Fruit fly (Drosophila melanogaster) whole organism, embryonic: ENCODE results near the gene CG4653.

ENCODE experiments used
- C15 ChIP-seq: fragments of 200-800 bp; sonication (Bioruptor generic); IDR thresholded peaks from 3 replicates; pipeline ENCODE4 v1.3.6; 2022; ENCODE audit warnings: missing biosample characterization, missing genetic modification characterization
- CG10274 ChIP-seq: fragments of 200-800 bp; sonication (Bioruptor generic); optimal IDR thresholded peaks from 3 replicates; lab custom pipeline; 2017; ENCODE audit warnings: missing biosample characterization, mild to moderate bottlenecking, missing genetic modification characterization
- CG10321 ChIP-seq: fragments of 200-800 bp; sonication (Bioruptor generic); IDR thresholded peaks from 2 replicates; pipeline ENCODE4 v1.3.6; 2022; ENCODE audit warnings: missing biosample characterization, missing genetic modification characterization
- CG11560 ChIP-seq: fragments of 200-800 bp; sonication (Bioruptor generic); IDR thresholded peaks from 3 replicates; pipeline ENCODE4 v1.3.6; 2022; ENCODE audit warnings: missing biosample characterization, missing genetic modification characterization
- CG12104 ChIP-seq: fragments of 200-800 bp; sonication (Bioruptor generic); optimal IDR thresholded peaks from 3 replicates; lab custom pipeline; 2016; ENCODE audit warnings: missing biosample characterization, missing genetic modification characterization
- CG12299 ChIP-seq: fragments of 200-800 bp; sonication (Bioruptor generic); optimal IDR thresholded peaks from 2 replicates; lab custom pipeline; 2018; ENCODE audit warnings: missing biosample characterization, mild to moderate bottlenecking, missing genetic modification characterization
- CG13624 ChIP-seq: fragments of 200-800 bp; sonication (Bioruptor generic); optimal IDR thresholded peaks from 2 replicates; lab custom pipeline; 2016; ENCODE audit warnings: missing biosample characterization, missing genetic modification characterization
- CG13894 ChIP-seq: fragments of 200-800 bp; sonication (Bioruptor generic); optimal IDR thresholded peaks from 3 replicates; lab custom pipeline; 2018; ENCODE audit warnings: missing biosample characterization, mild to moderate bottlenecking, missing genetic modification characterization, moderate library complexity
- CG14014 ChIP-seq: fragments of 200-800 bp; sonication (Bioruptor generic); IDR thresholded peaks from 2 replicates; pipeline ENCODE4 v1.3.6; 2022; ENCODE audit warnings: missing biosample characterization, missing genetic modification characterization
- CG15514 ChIP-seq: fragments of 200-800 bp; sonication (Bioruptor generic); optimal IDR thresholded peaks from 3 replicates; lab custom pipeline; 2017; ENCODE audit warnings: missing biosample characterization, missing genetic modification characterization, mild to moderate bottlenecking, moderate library complexity, missing genetic modification reagents
- CG15696 ChIP-seq: fragments of 200-800 bp; sonication (Bioruptor generic); optimal IDR thresholded peaks from 2 replicates; lab custom pipeline; 2019; ENCODE audit warnings: missing biosample characterization, mild to moderate bottlenecking, missing genetic modification characterization, moderate library complexity
- CG16779 ChIP-seq: fragments of 200-800 bp; sonication (Bioruptor generic); IDR thresholded peaks from 2 replicates; pipeline ENCODE4 v1.3.6; 2022; ENCODE audit warnings: missing biosample characterization, missing genetic modification characterization
- CG17385 ChIP-seq: fragments of 200-800 bp; sonication (Bioruptor generic); optimal IDR thresholded peaks from 3 replicates; lab custom pipeline; 2018; ENCODE audit warnings: missing biosample characterization, mild to moderate bottlenecking, missing genetic modification characterization
- CG17802 ChIP-seq: fragments of 200-800 bp; sonication (Bioruptor generic); optimal IDR thresholded peaks from 2 replicates; lab custom pipeline; 2018; ENCODE audit warnings: missing biosample characterization, mild to moderate bottlenecking, missing genetic modification characterization, moderate library complexity
- CG2120 ChIP-seq: fragments of 200-800 bp; sonication (Bioruptor generic); optimal IDR thresholded peaks from 3 replicates; lab custom pipeline; 2016; ENCODE audit warnings: missing biosample characterization, missing genetic modification characterization
- CG2202 ChIP-seq: fragments of 200-800 bp; sonication (Bioruptor generic); optimal IDR thresholded peaks from 2 replicates; lab custom pipeline; 2018; ENCODE audit warnings: missing biosample characterization, mild to moderate bottlenecking, missing genetic modification characterization
- CG2678 ChIP-seq: fragments of 200-800 bp; sonication (Bioruptor generic); optimal IDR thresholded peaks from 3 replicates; lab custom pipeline; 2019; ENCODE audit warnings: missing biosample characterization, mild to moderate bottlenecking, missing genetic modification characterization, moderate library complexity
- CG3065 ChIP-seq: fragments of 200-800 bp; sonication (Bioruptor generic); optimal IDR thresholded peaks from 2 replicates; lab custom pipeline; 2016; ENCODE audit warnings: missing biosample characterization, missing genetic modification characterization
- CG4404 ChIP-seq: fragments of 200-800 bp; sonication (Bioruptor generic); IDR thresholded peaks from 2 replicates; pipeline ENCODE4 v1.3.6; 2022; ENCODE audit warnings: missing biosample characterization, missing genetic modification characterization
- CG4820 ChIP-seq: fragments of 200-800 bp; sonication (Bioruptor generic); optimal IDR thresholded peaks from 3 replicates; lab custom pipeline; 2016; ENCODE audit warnings: missing biosample characterization, missing genetic modification characterization
- CG5180 ChIP-seq: fragments of 200-800 bp; sonication (Bioruptor generic); optimal IDR thresholded peaks from 3 replicates; lab custom pipeline; 2017; ENCODE audit warnings: missing biosample characterization, missing genetic modification characterization, mild to moderate bottlenecking, moderate library complexity, missing genetic modification reagents
- CG6689 ChIP-seq: fragments of 200-800 bp; sonication (Bioruptor generic); IDR thresholded peaks from 2 replicates; pipeline ENCODE4 v1.3.6; 2022; ENCODE audit warnings: missing biosample characterization, missing genetic modification characterization
- CG7271 ChIP-seq: fragments of 200-800 bp; sonication (Bioruptor generic); optimal IDR thresholded peaks from 2 replicates; lab custom pipeline; 2018; ENCODE audit warnings: missing biosample characterization, mild to moderate bottlenecking, missing genetic modification characterization, moderate library complexity
- CG8089 ChIP-seq: fragments of 200-800 bp; sonication (Bioruptor generic); optimal IDR thresholded peaks from 3 replicates; lab custom pipeline; 2016; ENCODE audit warnings: missing biosample characterization, missing genetic modification characterization
- Deaf1 ChIP-seq: fragments of 200-800 bp; optimal IDR thresholded peaks from 3 replicates; lab custom pipeline; 2019; ENCODE audit warnings: missing biosample characterization, mild to moderate bottlenecking, missing genetic modification characterization, moderate library complexity
- Dp ChIP-seq: fragments of 200-800 bp; sonication (Bioruptor generic); optimal IDR thresholded peaks from 2 replicates; lab custom pipeline; 2018; ENCODE audit warnings: missing biosample characterization, mild to moderate bottlenecking, missing genetic modification characterization, moderate library complexity
- Dref ChIP-seq: fragments of 200-800 bp; sonication (Bioruptor generic); IDR thresholded peaks from 2 replicates; pipeline ENCODE4 v1.3.6; 2022; ENCODE audit warnings: missing biosample characterization, missing genetic modification characterization
- Eip74EF ChIP-seq, 2 experiments: fragments of 200-800 bp in 1 of 2; fragments of >200 bp in 1 of 2; sonication (Bioruptor generic) in 1 of 2; optimal IDR thresholded peaks; 2 replicates each; lab custom pipeline; 2017 to 2019; ENCODE audit warnings: missing biosample characterization in 2 of 2, missing genetic modification characterization in 2 of 2, mild to moderate bottlenecking in 1 of 2, moderate library complexity in 1 of 2
- Fer2 ChIP-seq: fragments of 200-800 bp; sonication (Bioruptor generic); optimal IDR thresholded peaks from 2 replicates; lab custom pipeline; 2018; ENCODE audit warnings: missing biosample characterization, mild to moderate bottlenecking, missing genetic modification characterization, moderate library complexity
- Gug ChIP-seq: fragments of 200-800 bp; sonication (Bioruptor generic); IDR thresholded peaks from 4 replicates; pipeline ENCODE4 v1.3.6; 2022; ENCODE audit warnings: missing biosample characterization, missing genetic modification characterization
- Hmr ChIP-seq: fragments of 200-800 bp; sonication (Bioruptor generic); optimal IDR thresholded peaks from 3 replicates; lab custom pipeline; 2017; ENCODE audit warnings: mild to moderate bottlenecking, missing biosample characterization, missing genetic modification reagents, missing genetic modification characterization
- MBD-R2 ChIP-seq: fragments of 200-800 bp; sonication (Bioruptor generic); IDR thresholded peaks from 2 replicates; pipeline ENCODE4 v1.3.6; 2022; ENCODE audit warnings: missing biosample characterization, missing genetic modification characterization
- Mad ChIP-seq: fragments of 200-800 bp; sonication (Bioruptor generic); optimal IDR thresholded peaks from 2 replicates; lab custom pipeline; 2016; ENCODE audit warnings: missing biosample characterization, missing genetic modification characterization
- NFAT ChIP-seq: fragments of 200-800 bp; sonication (Bioruptor generic); IDR thresholded peaks from 2 replicates; pipeline ENCODE4 v1.3.6; 2022; ENCODE audit warnings: missing biosample characterization, missing genetic modification characterization
- Nf-YB ChIP-seq: fragments of 200-800 bp; sonication (Bioruptor generic); optimal IDR thresholded peaks from 3 replicates; lab custom pipeline; 2019; ENCODE audit warnings: missing biosample characterization, mild to moderate bottlenecking, missing genetic modification characterization, moderate library complexity
- Spps ChIP-seq: fragments of 200-800 bp; sonication (Bioruptor generic); optimal IDR thresholded peaks from 2 replicates; lab custom pipeline; 2018; ENCODE audit warnings: missing biosample characterization, mild to moderate bottlenecking, missing genetic modification characterization
- YL-1 ChIP-seq: fragments of 200-800 bp; sonication (Bioruptor generic); optimal IDR thresholded peaks from 3 replicates; lab custom pipeline; 2017; ENCODE audit warnings: missing biosample characterization, mild to moderate bottlenecking, missing genetic modification characterization
- croc ChIP-seq: fragments of 200-800 bp; sonication (Bioruptor generic); conservative IDR thresholded peaks from 3 replicates; pipeline ENCODE4 v1.3.6; 2022; ENCODE audit warnings: missing biosample characterization, missing genetic modification characterization
- dysf ChIP-seq: fragments of 200-800 bp; sonication (Bioruptor generic); IDR thresholded peaks from 3 replicates; pipeline ENCODE4 v1.3.6; 2022; ENCODE audit warnings: missing biosample characterization, missing genetic modification characterization
- ftz-f1 ChIP-seq: fragments of 200-800 bp; sonication (Bioruptor generic); optimal IDR thresholded peaks from 2 replicates; lab custom pipeline; 2016; ENCODE audit warnings: missing biosample characterization, missing genetic modification characterization
- gem ChIP-seq: fragments of 200-800 bp; sonication (Bioruptor generic); optimal IDR thresholded peaks from 2 replicates; lab custom pipeline; 2019; ENCODE audit warnings: missing biosample characterization, mild to moderate bottlenecking, missing genetic modification characterization, moderate library complexity
- gt ChIP-seq: fragments of 200-800 bp; sonication (Bioruptor generic); IDR thresholded peaks from 2 replicates; pipeline ENCODE4 v1.3.6; 2022; ENCODE audit warnings: missing biosample characterization, missing genetic modification characterization
- h ChIP-seq: fragments of >200 bp; optimal IDR thresholded peaks from 2 replicates; lab custom pipeline; 2017
- pho ChIP-seq: fragments of 200-800 bp; sonication (Bioruptor generic); optimal IDR thresholded peaks from 2 replicates; lab custom pipeline; 2016; ENCODE audit warnings: missing biosample characterization, missing genetic modification characterization
- pnt ChIP-seq: fragments of 200-800 bp; sonication (Bioruptor generic); optimal IDR thresholded peaks from 3 replicates; lab custom pipeline; 2016; ENCODE audit warnings: missing biosample characterization, missing genetic modification characterization
- pros ChIP-seq: fragments of 200-800 bp; sonication (Bioruptor generic); optimal IDR thresholded peaks from 3 replicates; lab custom pipeline; 2019; ENCODE audit warnings: missing biosample characterization, mild to moderate bottlenecking, missing genetic modification characterization, moderate library complexity
- shn ChIP-seq: fragments of 200-800 bp; sonication (Bioruptor generic); optimal IDR thresholded peaks from 3 replicates; lab custom pipeline; 2016; ENCODE audit warnings: missing biosample characterization, missing genetic modification characterization
- toy ChIP-seq: fragments of 200-800 bp; sonication (Bioruptor generic); IDR thresholded peaks from 2 replicates; pipeline ENCODE4 v1.3.6; 2022; ENCODE audit warnings: missing biosample characterization, missing genetic modification characterization
- tup ChIP-seq: fragments of 200-800 bp; sonication (Bioruptor generic); optimal IDR thresholded peaks from 2 replicates; lab custom pipeline; 2016; ENCODE audit warnings: missing biosample characterization, mild to moderate bottlenecking, missing genetic modification characterization, moderate library complexity
- yki ChIP-seq: fragments of >200 bp; optimal IDR thresholded peaks from 3 replicates; lab custom pipeline; 2018

Gene CG4653

dm6 chrX:16750712-16751578, 47.1 kb downstream of the CG4653 start (continued):
- TF ChIP-seq CG13894 (tag; lab: Kevin White, UChicago) (peak; percentile 32), CG5180 (GFP tag; lab: Kevin White, UChicago) (peak; percentile 57), pho (GFP tag; lab: Kevin White, UChicago) (no peak), CG17802 (no peak), CG12299 (tag; lab: Kevin White, UChicago) (peak; percentile 67), MBD-R2 (GFP tag; lab: Robert Waterston, UW) (peak; percentile 12; the same call in 1 of the 2 replicates), Hmr (GFP tag; lab: Kevin White, UChicago) (peak; percentile 62), CG13624 (GFP tag; lab: Kevin White, UChicago) (no peak), pros (GFP tag; lab: Kevin White, UChicago) (peak; percentile 55), Deaf1 (tag; lab: Kevin White, UChicago) (peak; percentile 49), CG2202 (peak; percentile 35), CG12104 (GFP tag; lab: Kevin White, UChicago) (peak; percentile 65), CG10321 (GFP tag; lab: Robert Waterston, UW) (no peak), CG17385 (GFP tag; lab: Kevin White, UChicago) (peak; percentile 68), ftz-f1 (no peak), CG4820 (GFP tag; lab: Kevin White, UChicago) (peak; percentile 99), CG15514 (GFP tag; lab: Kevin White, UChicago) (peak; percentile 28), shn (no peak), CG15696 (tag; lab: Kevin White, UChicago) (peak; percentile 83), CG3065 (peak; percentile 9), CG2120 (GFP tag; lab: Kevin White, UChicago) (peak; percentile 45), Spps (tag; lab: Kevin White, UChicago) (peak; percentile 63), toy (GFP tag; lab: Robert Waterston, UW) (no peak), CG6689 (GFP tag; lab: Robert Waterston, UW) (peak; percentile 75), gem (tag; lab: Kevin White, UChicago) (peak; percentile 89), CG14014 (GFP tag; lab: Robert Waterston, UW) (peak; percentile 54; the same call in 1 of the 2 replicates), h (lab: Kevin White, UChicago) (no peak), CG10274 (GFP tag; lab: Kevin White, UChicago) (peak; percentile 29), Dref (GFP tag; lab: Robert Waterston, UW) (no peak), tup (GFP tag; lab: Kevin White, UChicago) (peak; percentile 0), C15 (no peak), pnt (GFP tag; lab: Kevin White, UChicago) (no peak), gt (GFP tag; lab: Robert Waterston, UW) (no peak), CG2678 (tag; lab: Kevin White, UChicago) (peak; percentile 87), Gug (GFP tag; lab: Robert Waterston, UW) (no peak), Nf-YB (GFP tag; lab: Kevin White, UChicago) (peak; percentile 58), Mad (GFP tag; lab: Kevin White, UChicago) (peak; percentile 28), yki (lab: Kevin White, UChicago) (no peak), Fer2 (tag; lab: Kevin White, UChicago) (peak; percentile 41), CG11560 (tag; lab: Robert Waterston, UW) (no peak), croc (GFP tag; lab: Robert Waterston, UW) (no peak; the same call in 2 of the 3 replicates), YL-1 (GFP tag; lab: Kevin White, UChicago) (peak; percentile 4), Dp (no peak), CG16779 (GFP tag; lab: Robert Waterston, UW) (no peak), CG7271 (tag; lab: Kevin White, UChicago) (no peak), Eip74EF (GFP tag; optimal IDR thresholded peaks at IDR 0.05; lab: Kevin White, UChicago) (peak in 1 of 2 experiments; percentile 72), dysf (GFP tag; lab: Robert Waterston, UW) (peak; percentile 74; the same call in 2 of the 3 replicates), NFAT (GFP tag; lab: Robert Waterston, UW) (no peak), CG4404 (no peak; the same call in 1 of the 2 replicates), CG8089 (GFP tag; lab: Kevin White, UChicago) (no peak)
